Fruit fly (Drosophila melanogaster) whole organism, prepupa: ENCODE data around the gene SclA.
A peak's percentile ranks its signal among the peaks of the same experiment; 100 is the strongest.

Experiments used
- Blimp-1 ChIP-seq: fragments of 200-800 bp; sonication (Bioruptor generic); optimal IDR thresholded peaks from 3 replicates; lab custom pipeline; 2017; ENCODE audit warnings: missing biosample characterization, missing genetic modification characterization, mild to moderate bottlenecking, moderate library complexity, missing genetic modification reagents
- CG10631 ChIP-seq: fragments of 200-800 bp; sonication (Bioruptor generic); optimal IDR thresholded peaks from 2 replicates; lab custom pipeline; 2016; ENCODE audit warnings: missing biosample characterization, missing genetic modification characterization
- CG10669 ChIP-seq: fragments of 200-800 bp; sonication (Bioruptor generic); optimal IDR thresholded peaks from 3 replicates; lab custom pipeline; 2018; ENCODE audit warnings: missing biosample characterization, mild to moderate bottlenecking, missing genetic modification characterization, moderate library complexity
- CG11294 ChIP-seq: fragments of 200-800 bp; sonication (Bioruptor generic); IDR thresholded peaks from 2 replicates; pipeline ENCODE4 v1.3.6; 2022; ENCODE audit warnings: missing biosample characterization, missing genetic modification characterization
- CG11762 ChIP-seq: fragments of 200-800 bp; sonication (Bioruptor generic); optimal IDR thresholded peaks from 3 replicates; lab custom pipeline; 2016; ENCODE audit warnings: missing biosample characterization, missing genetic modification characterization; ENCODE audit not compliant: insufficient read depth
- CG11902 ChIP-seq: fragments of 200-800 bp; sonication (Bioruptor generic); optimal IDR thresholded peaks from 3 replicates; lab custom pipeline; 2016; ENCODE audit warnings: missing biosample characterization, missing genetic modification characterization
- CG15336 ChIP-seq: fragments of 200-800 bp; sonication (Bioruptor generic); IDR thresholded peaks from 2 replicates; pipeline ENCODE4 v1.3.6; 2022; ENCODE audit warnings: missing biosample characterization, missing genetic modification characterization
- CG1621 ChIP-seq: fragments of 200-800 bp; sonication (Bioruptor generic); optimal IDR thresholded peaks from 3 replicates; lab custom pipeline; 2018; ENCODE audit warnings: missing biosample characterization, mild to moderate bottlenecking, missing genetic modification characterization
- CG3032 ChIP-seq: fragments of 200-800 bp; optimal IDR thresholded peaks from 2 replicates; lab custom pipeline; 2019; ENCODE audit warnings: missing biosample characterization, mild to moderate bottlenecking, missing genetic modification characterization, moderate library complexity
- CG31627 ChIP-seq: fragments of 200-800 bp; sonication (Bioruptor generic); optimal IDR thresholded peaks from 3 replicates; lab custom pipeline; 2016; ENCODE audit warnings: missing biosample characterization, missing genetic modification characterization
- CG32006 ChIP-seq: fragments of 200-800 bp; sonication (Bioruptor generic); optimal IDR thresholded peaks from 3 replicates; lab custom pipeline; 2017; ENCODE audit warnings: missing biosample characterization, mild to moderate bottlenecking, missing genetic modification characterization
- CG3919 ChIP-seq: fragments of 200-800 bp; sonication (Bioruptor generic); optimal IDR thresholded peaks from 3 replicates; lab custom pipeline; 2016; ENCODE audit warnings: missing biosample characterization, missing genetic modification characterization
- CG4318 ChIP-seq: fragments of 200-800 bp; sonication (Bioruptor generic); optimal IDR thresholded peaks from 3 replicates; lab custom pipeline; 2017; ENCODE audit warnings: missing biosample characterization, mild to moderate bottlenecking, missing genetic modification characterization
- CG6276 ChIP-seq: fragments of 200-800 bp; sonication (Bioruptor generic); optimal IDR thresholded peaks from 2 replicates; lab custom pipeline; 2017; ENCODE audit warnings: missing biosample characterization, mild to moderate bottlenecking, missing genetic modification characterization
- CG6808 ChIP-seq: fragments of 200-800 bp; sonication (Bioruptor generic); optimal IDR thresholded peaks from 3 replicates; lab custom pipeline; 2017; ENCODE audit warnings: missing biosample characterization, missing genetic modification characterization, mild to moderate bottlenecking, moderate library complexity, missing genetic modification reagents
- CG6854 ChIP-seq: fragments of 200-800 bp; sonication (Bioruptor generic); optimal IDR thresholded peaks from 2 replicates; lab custom pipeline; 2017; ENCODE audit warnings: missing biosample characterization, mild to moderate bottlenecking, missing genetic modification characterization
- CG8119 ChIP-seq: fragments of 200-800 bp; sonication (Bioruptor generic); IDR thresholded peaks from 3 replicates; pipeline ENCODE4 v1.3.6; 2022; ENCODE audit warnings: missing biosample characterization, missing genetic modification characterization
- CG8632 ChIP-seq: fragments of 200-800 bp; sonication (Bioruptor generic); optimal IDR thresholded peaks from 3 replicates; lab custom pipeline; 2016; ENCODE audit warnings: missing biosample characterization, missing genetic modification characterization
- Eip75B ChIP-seq: fragments of 200-800 bp; sonication (Bioruptor generic); optimal IDR thresholded peaks from 3 replicates; lab custom pipeline; 2016; ENCODE audit warnings: missing biosample characterization, missing genetic modification characterization
- Eip93F ChIP-seq: fragments of 200-800 bp; sonication (Bioruptor generic); optimal IDR thresholded peaks from 2 replicates; lab custom pipeline; 2016; ENCODE audit warnings: missing biosample characterization, mild to moderate bottlenecking, missing genetic modification characterization
- Ets21C ChIP-seq: fragments of 200-800 bp; sonication (Bioruptor generic); optimal IDR thresholded peaks from 3 replicates; lab custom pipeline; 2016; ENCODE audit warnings: missing biosample characterization, missing genetic modification characterization
- Ets96B ChIP-seq: fragments of 200-800 bp; optimal IDR thresholded peaks from 2 replicates; lab custom pipeline; 2019; ENCODE audit warnings: missing biosample characterization, mild to moderate bottlenecking, missing genetic modification characterization, moderate library complexity
- Gug ChIP-seq: fragments of 200-800 bp; sonication (Bioruptor generic); IDR thresholded peaks from 2 replicates; pipeline ENCODE4 v1.3.6; 2022; ENCODE audit warnings: missing biosample characterization, missing genetic modification characterization
- Hr38 ChIP-seq: sonication (Bioruptor generic); optimal IDR thresholded peaks from 2 replicates; lab custom pipeline; 2016; ENCODE audit warnings: missing biosample characterization, missing genetic modification characterization
- Lpt ChIP-seq: fragments of 200-800 bp; sonication (Bioruptor generic); optimal IDR thresholded peaks from 3 replicates; lab custom pipeline; 2016; ENCODE audit warnings: missing biosample characterization, missing genetic modification characterization
- Met ChIP-seq: fragments of 200-800 bp; sonication (Bioruptor generic); optimal IDR thresholded peaks from 3 replicates; lab custom pipeline; 2016; ENCODE audit warnings: missing biosample characterization, missing genetic modification characterization
- OdsH ChIP-seq: fragments of 200-800 bp; sonication (Bioruptor generic); optimal IDR thresholded peaks from 3 replicates; lab custom pipeline; 2016; ENCODE audit warnings: missing biosample characterization, missing genetic modification characterization
- Sox102F ChIP-seq: fragments of 200-800 bp; sonication (Bioruptor generic); optimal IDR thresholded peaks from 2 replicates; lab custom pipeline; 2016; ENCODE audit warnings: missing biosample characterization, mild to moderate bottlenecking, missing genetic modification characterization
- Sox14 ChIP-seq: fragments of 200-800 bp; sonication (Bioruptor generic); optimal IDR thresholded peaks from 3 replicates; lab custom pipeline; 2016; ENCODE audit warnings: missing biosample characterization, missing genetic modification characterization
- Sox15 ChIP-seq: fragments of 200-800 bp; sonication (Bioruptor generic); optimal IDR thresholded peaks from 3 replicates; lab custom pipeline; 2016; ENCODE audit warnings: missing biosample characterization, missing genetic modification characterization
- acj6 ChIP-seq: fragments of 200-800 bp; sonication (Bioruptor generic); optimal IDR thresholded peaks from 3 replicates; lab custom pipeline; 2016; ENCODE audit warnings: missing biosample characterization, missing genetic modification characterization
- cyc ChIP-seq: fragments of 200-800 bp; sonication (Bioruptor generic); optimal IDR thresholded peaks from 3 replicates; lab custom pipeline; 2016; ENCODE audit warnings: missing biosample characterization, missing genetic modification characterization
- dac ChIP-seq: fragments of 200-800 bp; sonication (Bioruptor generic); optimal IDR thresholded peaks from 2 replicates; lab custom pipeline; 2017; ENCODE audit warnings: missing biosample characterization, mild to moderate bottlenecking, missing genetic modification characterization
- fd59A ChIP-seq: fragments of 200-800 bp; sonication (Bioruptor generic); optimal IDR thresholded peaks from 2 replicates; lab custom pipeline; 2017; ENCODE audit warnings: missing biosample characterization, mild to moderate bottlenecking, missing genetic modification characterization, missing genetic modification reagents
- fd85E ChIP-seq: fragments of 200-800 bp; sonication (Bioruptor generic); optimal IDR thresholded peaks from 3 replicates; lab custom pipeline; 2016; ENCODE audit warnings: missing biosample characterization, missing genetic modification characterization
- lz ChIP-seq: fragments of 200-800 bp; sonication (Bioruptor generic); optimal IDR thresholded peaks from 3 replicates; lab custom pipeline; 2016; ENCODE audit warnings: missing biosample characterization, missing genetic modification characterization
- pdm3 ChIP-seq: fragments of 200-800 bp; sonication (Bioruptor generic); optimal IDR thresholded peaks from 3 replicates; lab custom pipeline; 2016; ENCODE audit warnings: missing biosample characterization, missing genetic modification characterization
- spab ChIP-seq: fragments of 200-800 bp; sonication (Bioruptor generic); optimal IDR thresholded peaks from 2 replicates; lab custom pipeline; 2017; ENCODE audit warnings: missing biosample characterization, mild to moderate bottlenecking, missing genetic modification characterization, missing genetic modification reagents
- ss ChIP-seq, 2 experiments: fragments of 200-800 bp; sonication (Bioruptor generic); optimal IDR thresholded peaks; 2 replicates in 1 of 2; 3 replicates in 1 of 2; lab custom pipeline; 2017 to 2018; ENCODE audit warnings: mild to moderate bottlenecking in 2 of 2, missing biosample characterization in 2 of 2, missing genetic modification characterization in 2 of 2, moderate library complexity in 1 of 2
- topi ChIP-seq: fragments of 200-800 bp; sonication (Bioruptor generic); optimal IDR thresholded peaks from 3 replicates; lab custom pipeline; 2016; ENCODE audit warnings: missing biosample characterization, missing genetic modification characterization

Gene SclA

DNA sequence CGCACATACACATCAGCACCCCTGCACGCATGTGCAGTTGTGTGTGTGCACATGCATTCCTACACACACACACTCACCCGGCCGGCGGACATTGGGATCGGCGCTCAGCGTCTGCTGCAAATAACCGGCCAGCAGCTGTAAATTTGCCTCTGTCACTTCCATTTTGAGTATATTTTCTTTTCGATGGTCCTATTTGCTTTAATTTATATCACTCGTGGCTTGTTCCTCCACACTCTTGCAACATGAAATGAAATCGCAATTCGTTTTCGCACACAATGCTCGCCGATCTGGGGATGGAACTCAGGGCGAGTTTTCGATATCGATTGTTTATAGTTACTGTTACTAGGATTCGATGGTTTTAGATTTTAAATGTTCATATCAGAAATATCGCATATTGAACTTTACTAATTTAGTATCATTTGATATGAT, 12.9 kb upstream of the SclA start, which contains the start of gene Cse1:
Gene Cse1 (minus strand): TSS at position 303 of the 429 bp plus-strand sequence.
- TF ChIP-seq CG15336 (no peak), topi (GFP tag; lab: Kevin White, UChicago) (peak; percentile 28), CG6854 (GFP tag; lab: Kevin White, UChicago) (peak; percentile 16), Sox14 (GFP tag; lab: Kevin White, UChicago) (peak; percentile 29)
- TF ChIP-seq, all 60 proteins: peak for 3

DNA sequence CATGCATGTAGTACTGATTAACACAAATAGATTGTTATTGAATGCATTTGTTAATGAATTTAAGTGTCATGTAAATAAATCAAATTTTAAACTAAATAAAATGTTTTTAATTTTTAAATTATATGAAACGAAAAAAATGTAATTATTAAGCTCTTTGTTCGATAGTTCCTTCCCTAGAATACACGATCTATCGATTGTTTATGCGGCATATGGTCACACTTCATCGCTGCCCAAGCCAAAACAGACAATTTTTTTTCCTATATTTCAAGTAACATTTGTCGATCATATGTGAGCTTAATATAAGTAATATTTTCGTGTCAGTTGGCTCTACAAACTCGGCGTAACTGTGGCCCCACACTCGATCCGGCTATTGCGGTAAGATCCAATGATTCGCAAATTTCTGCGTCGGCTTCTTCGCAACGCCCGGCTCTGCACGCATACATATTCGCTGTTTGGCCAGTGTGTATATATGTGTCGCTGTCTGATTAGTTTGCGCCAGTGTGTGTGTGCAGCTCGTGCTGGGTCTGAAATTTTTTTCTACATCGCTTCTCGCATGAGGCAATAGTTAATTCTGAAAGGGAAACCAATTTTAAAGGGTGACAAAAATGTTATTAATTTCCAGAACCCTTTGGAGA, 10.8 kb upstream of the SclA start, which contains the start of gene AspRS-m:
Gene AspRS-m (plus strand): TSS at position 207 of the 635 bp plus-strand sequence.
- TF ChIP-seq CG10669 (GFP tag; lab: Kevin White, UChicago) (no peak), pdm3 (GFP tag; lab: Kevin White, UChicago) (no peak), CG1621 (tag; lab: Kevin White, UChicago) (no peak), Blimp-1 (GFP tag; lab: Kevin White, UChicago) (no peak), Eip93F (GFP tag; lab: Kevin White, UChicago) (no peak), Sox14 (GFP tag; lab: Kevin White, UChicago) (no peak), Lpt (no peak), fd85E (no peak), CG31627 (no peak), acj6 (GFP tag; lab: Kevin White, UChicago) (no peak), Ets96B (tag; lab: Kevin White, UChicago) (no peak), Ets21C (no peak), Eip75B (GFP tag; lab: Kevin White, UChicago) (no peak)

DNA sequence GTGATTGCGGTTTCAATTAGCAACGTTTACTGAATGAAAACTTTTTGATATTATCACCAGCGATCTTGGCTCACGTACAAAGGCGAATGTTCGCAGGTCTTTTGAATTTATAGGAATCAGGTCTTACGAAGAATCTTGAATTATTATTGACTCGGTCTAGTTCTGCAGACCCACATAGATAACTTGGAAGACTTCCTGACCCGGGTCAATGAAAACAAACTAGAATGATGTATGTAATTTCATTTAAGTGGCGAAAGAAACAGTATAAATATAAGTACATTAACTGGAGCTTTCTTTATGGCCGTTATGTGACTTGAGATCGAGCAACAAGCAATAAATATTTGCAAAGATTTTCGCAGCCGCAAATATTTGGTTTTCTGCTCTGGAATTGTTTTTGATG, 3.4 kb upstream of the SclA start, which contains the start of gene CG13282:
Gene CG13282 (minus strand): TSS at position 101 of the 400 bp plus-strand sequence.
- TF ChIP-seq Ets96B (tag; lab: Kevin White, UChicago) = no peak
- no peak for TF ChIP-seq CG15336
- TF ChIP-seq CG3032 (tag; lab: Kevin White, UChicago) = no peak
- no peak for TF ChIP-seq CG11294 (GFP tag; lab: Robert Waterston, UW)
- TF ChIP-seq CG32006 (GFP tag; lab: Kevin White, UChicago) = no peak
- TF ChIP-seq Sox102F (GFP tag; lab: Kevin White, UChicago) = no peak

DNA sequence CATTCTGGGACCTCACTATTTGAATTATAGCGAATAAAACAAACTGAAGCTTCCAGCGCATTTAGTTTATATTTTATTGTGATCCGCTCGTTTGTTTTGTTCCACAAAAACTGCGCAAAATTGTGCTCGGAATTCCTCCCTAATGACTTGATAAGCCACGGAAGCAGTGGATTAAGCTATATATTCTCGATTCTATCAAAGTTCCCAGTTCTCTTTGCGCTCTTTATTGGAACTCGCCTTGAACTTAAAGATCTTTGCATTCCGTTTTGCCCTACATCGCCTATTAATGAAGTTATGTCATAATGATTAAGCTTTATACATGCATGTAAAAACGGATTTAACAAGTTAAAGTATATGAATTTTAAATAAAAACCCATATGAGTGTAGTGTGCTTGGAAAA, 614 bp upstream of the SclA start, which contains the start of gene Nepl9:
Gene Nepl9 (minus strand): TSS at position 101 of the 400 bp plus-strand sequence.
- TF ChIP-seq ss (GFP tag; optimal IDR thresholded peaks at IDR 0.05; lab: Kevin White, UChicago) = no peak
- no peak for TF ChIP-seq OdsH (GFP tag; lab: Kevin White, UChicago)
- no peak for TF ChIP-seq CG3919 (GFP tag; lab: Kevin White, UChicago)

DNA sequence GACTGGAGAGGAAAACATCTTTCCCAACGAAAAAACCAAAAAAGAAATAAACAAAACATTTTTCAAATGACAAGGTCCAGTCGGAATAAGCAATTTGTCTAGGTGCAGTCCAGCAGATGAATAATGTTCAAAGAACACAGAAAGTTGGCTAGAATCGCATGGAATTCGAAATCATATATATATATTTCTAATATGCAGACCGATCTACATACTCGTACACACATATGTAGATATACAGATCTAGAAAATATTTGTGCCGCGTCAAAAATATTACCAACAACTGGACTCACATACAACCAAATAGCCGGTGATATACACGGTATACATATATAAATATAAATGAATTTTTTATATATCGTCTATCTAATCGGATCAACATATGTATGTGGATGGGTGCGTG, 1.9 kb downstream of the SclA start:
- no peak for TF ChIP-seq CG11902
- TF ChIP-seq ss (GFP tag; optimal IDR thresholded peaks at IDR 0.05; lab: Kevin White, UChicago) = no peak
- no peak for TF ChIP-seq Gug
- TF ChIP-seq CG8119 = no peak
- no peak for TF ChIP-seq spab (GFP tag; lab: Kevin White, UChicago)
- TF ChIP-seq, all 60 proteins: peak for 0

DNA sequence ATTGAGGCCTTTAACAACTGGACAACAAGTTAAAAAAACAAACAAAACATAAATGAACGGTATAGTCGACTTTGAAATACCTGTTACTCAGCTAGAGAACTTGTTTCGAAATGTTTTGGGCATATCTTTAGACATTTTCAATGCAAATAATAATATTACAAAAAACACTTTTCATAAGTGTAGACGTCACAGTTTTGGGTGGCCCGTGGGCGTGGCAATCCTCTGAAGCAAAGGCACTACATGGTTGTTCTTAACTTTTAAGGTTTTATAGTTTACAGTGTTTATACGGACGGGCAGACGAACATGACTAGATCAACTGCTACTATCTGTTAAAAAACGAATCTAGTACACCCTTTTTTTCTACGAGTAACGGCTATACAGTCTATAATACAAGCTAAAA, 4.7 kb downstream of the SclA start:
- TF ChIP-seq Hr38 (no peak), spab (GFP tag; lab: Kevin White, UChicago) (peak; percentile 10), CG6808 (GFP tag; lab: Kevin White, UChicago) (peak; percentile 19), Sox14 (GFP tag; lab: Kevin White, UChicago) (peak; percentile 33), Sox15 (GFP tag; lab: Kevin White, UChicago) (no peak), dac (peak; percentile 23), CG6276 (no peak), cyc (GFP tag; lab: Kevin White, UChicago) (peak; percentile 11), CG31627 (peak; percentile 48), Met (GFP tag; lab: Kevin White, UChicago) (peak; percentile 59), CG8632 (GFP tag; lab: Kevin White, UChicago) (peak; percentile 25), CG11762 (GFP tag; lab: Kevin White, UChicago) (no peak), CG32006 (GFP tag; lab: Kevin White, UChicago) (peak; percentile 66), lz (GFP tag; lab: Kevin White, UChicago) (peak; percentile 46), CG4318 (GFP tag; lab: Kevin White, UChicago) (no peak), ss (GFP tag; optimal IDR thresholded peaks at IDR 0.05; lab: Kevin White, UChicago) (no peak), CG10631 (GFP tag; lab: Kevin White, UChicago) (peak; percentile 49), Blimp-1 (GFP tag; lab: Kevin White, UChicago) (no peak), fd59A (GFP tag; lab: Kevin White, UChicago) (no peak)
